Fruit fly (Drosophila melanogaster) whole organism, prepupa: ENCODE data around the gene JMJD6.

ENCODE experiments used
- Blimp-1 ChIP-seq: fragments of 200-800 bp; sonication (Bioruptor generic); optimal IDR thresholded peaks from 3 replicates; lab custom pipeline; 2017; ENCODE audit warnings: missing biosample characterization, missing genetic modification characterization, mild to moderate bottlenecking, moderate library complexity, missing genetic modification reagents
- CG10631 ChIP-seq: fragments of 200-800 bp; sonication (Bioruptor generic); optimal IDR thresholded peaks from 2 replicates; lab custom pipeline; 2016; ENCODE audit warnings: missing biosample characterization, missing genetic modification characterization
- CG10669 ChIP-seq: fragments of 200-800 bp; sonication (Bioruptor generic); optimal IDR thresholded peaks from 3 replicates; lab custom pipeline; 2018; ENCODE audit warnings: missing biosample characterization, mild to moderate bottlenecking, missing genetic modification characterization, moderate library complexity
- CG11762 ChIP-seq: fragments of 200-800 bp; sonication (Bioruptor generic); optimal IDR thresholded peaks from 3 replicates; lab custom pipeline; 2016; ENCODE audit warnings: missing biosample characterization, missing genetic modification characterization; ENCODE audit not compliant: insufficient read depth
- CG15336 ChIP-seq: fragments of 200-800 bp; sonication (Bioruptor generic); IDR thresholded peaks from 2 replicates; pipeline ENCODE4 v1.3.6; 2022; ENCODE audit warnings: missing biosample characterization, missing genetic modification characterization
- CG16779 ChIP-seq: fragments of 200-800 bp; sonication (Bioruptor generic); optimal IDR thresholded peaks from 3 replicates; lab custom pipeline; 2017; ENCODE audit warnings: missing biosample characterization, mild to moderate bottlenecking, missing genetic modification characterization
- CG3032 ChIP-seq: fragments of 200-800 bp; optimal IDR thresholded peaks from 2 replicates; lab custom pipeline; 2019; ENCODE audit warnings: missing biosample characterization, mild to moderate bottlenecking, missing genetic modification characterization, moderate library complexity
- CG31627 ChIP-seq: fragments of 200-800 bp; sonication (Bioruptor generic); optimal IDR thresholded peaks from 3 replicates; lab custom pipeline; 2016; ENCODE audit warnings: missing biosample characterization, missing genetic modification characterization
- CG32006 ChIP-seq: fragments of 200-800 bp; sonication (Bioruptor generic); optimal IDR thresholded peaks from 3 replicates; lab custom pipeline; 2017; ENCODE audit warnings: missing biosample characterization, mild to moderate bottlenecking, missing genetic modification characterization
- CG4318 ChIP-seq: fragments of 200-800 bp; sonication (Bioruptor generic); optimal IDR thresholded peaks from 3 replicates; lab custom pipeline; 2017; ENCODE audit warnings: missing biosample characterization, mild to moderate bottlenecking, missing genetic modification characterization
- CG6792 ChIP-seq: fragments of 200-800 bp; sonication (Bioruptor generic); optimal IDR thresholded peaks from 3 replicates; lab custom pipeline; 2016; ENCODE audit warnings: missing biosample characterization, missing genetic modification characterization
- CG6808 ChIP-seq: fragments of 200-800 bp; sonication (Bioruptor generic); optimal IDR thresholded peaks from 3 replicates; lab custom pipeline; 2017; ENCODE audit warnings: missing biosample characterization, missing genetic modification characterization, mild to moderate bottlenecking, moderate library complexity, missing genetic modification reagents
- CG6854 ChIP-seq: fragments of 200-800 bp; sonication (Bioruptor generic); optimal IDR thresholded peaks from 2 replicates; lab custom pipeline; 2017; ENCODE audit warnings: missing biosample characterization, mild to moderate bottlenecking, missing genetic modification characterization
- CG7368 ChIP-seq: fragments of 200-800 bp; sonication (Bioruptor generic); optimal IDR thresholded peaks from 3 replicates; lab custom pipeline; 2016; ENCODE audit warnings: missing biosample characterization, missing genetic modification characterization
- CG8119 ChIP-seq: fragments of 200-800 bp; sonication (Bioruptor generic); IDR thresholded peaks from 3 replicates; pipeline ENCODE4 v1.3.6; 2022; ENCODE audit warnings: missing biosample characterization, missing genetic modification characterization
- CG8319 ChIP-seq: fragments of 200-800 bp; sonication (Bioruptor generic); optimal IDR thresholded peaks from 3 replicates; lab custom pipeline; 2016; ENCODE audit warnings: missing biosample characterization, missing genetic modification characterization
- CG9139 ChIP-seq: fragments of 200-800 bp; sonication (Bioruptor generic); optimal IDR thresholded peaks from 3 replicates; lab custom pipeline; 2017; ENCODE audit warnings: missing biosample characterization, mild to moderate bottlenecking, missing genetic modification characterization
- Eip75B ChIP-seq: fragments of 200-800 bp; sonication (Bioruptor generic); optimal IDR thresholded peaks from 3 replicates; lab custom pipeline; 2016; ENCODE audit warnings: missing biosample characterization, missing genetic modification characterization
- Eip78C ChIP-seq: fragments of 200-800 bp; sonication (Bioruptor generic); peaks from one replicate; lab custom pipeline; 2016; ENCODE audit warnings: missing biosample characterization, missing genetic modification characterization
- Ets96B ChIP-seq: fragments of 200-800 bp; optimal IDR thresholded peaks from 2 replicates; lab custom pipeline; 2019; ENCODE audit warnings: missing biosample characterization, mild to moderate bottlenecking, missing genetic modification characterization, moderate library complexity
- Gug ChIP-seq: fragments of 200-800 bp; sonication (Bioruptor generic); IDR thresholded peaks from 2 replicates; pipeline ENCODE4 v1.3.6; 2022; ENCODE audit warnings: missing biosample characterization, missing genetic modification characterization
- Hr38 ChIP-seq: sonication (Bioruptor generic); optimal IDR thresholded peaks from 2 replicates; lab custom pipeline; 2016; ENCODE audit warnings: missing biosample characterization, missing genetic modification characterization
- Hr39 ChIP-seq: fragments of 200-800 bp; sonication (Bioruptor generic); optimal IDR thresholded peaks from 2 replicates; lab custom pipeline; 2016; ENCODE audit warnings: missing biosample characterization, missing genetic modification characterization
- Lpt ChIP-seq: fragments of 200-800 bp; sonication (Bioruptor generic); optimal IDR thresholded peaks from 3 replicates; lab custom pipeline; 2016; ENCODE audit warnings: missing biosample characterization, missing genetic modification characterization
- Met ChIP-seq: fragments of 200-800 bp; sonication (Bioruptor generic); optimal IDR thresholded peaks from 3 replicates; lab custom pipeline; 2016; ENCODE audit warnings: missing biosample characterization, missing genetic modification characterization
- OdsH ChIP-seq: fragments of 200-800 bp; sonication (Bioruptor generic); optimal IDR thresholded peaks from 3 replicates; lab custom pipeline; 2016; ENCODE audit warnings: missing biosample characterization, missing genetic modification characterization
- Sox102F ChIP-seq: fragments of 200-800 bp; sonication (Bioruptor generic); optimal IDR thresholded peaks from 2 replicates; lab custom pipeline; 2016; ENCODE audit warnings: missing biosample characterization, mild to moderate bottlenecking, missing genetic modification characterization
- Sox15 ChIP-seq: fragments of 200-800 bp; sonication (Bioruptor generic); optimal IDR thresholded peaks from 3 replicates; lab custom pipeline; 2016; ENCODE audit warnings: missing biosample characterization, missing genetic modification characterization
- achi ChIP-seq: fragments of 200-800 bp; sonication (Bioruptor generic); optimal IDR thresholded peaks from 3 replicates; lab custom pipeline; 2016; ENCODE audit warnings: missing biosample characterization, missing genetic modification characterization
- acj6 ChIP-seq: fragments of 200-800 bp; sonication (Bioruptor generic); optimal IDR thresholded peaks from 3 replicates; lab custom pipeline; 2016; ENCODE audit warnings: missing biosample characterization, missing genetic modification characterization
- cyc ChIP-seq: fragments of 200-800 bp; sonication (Bioruptor generic); optimal IDR thresholded peaks from 3 replicates; lab custom pipeline; 2016; ENCODE audit warnings: missing biosample characterization, missing genetic modification characterization
- dac ChIP-seq: fragments of 200-800 bp; sonication (Bioruptor generic); optimal IDR thresholded peaks from 2 replicates; lab custom pipeline; 2017; ENCODE audit warnings: missing biosample characterization, mild to moderate bottlenecking, missing genetic modification characterization
- dsx ChIP-seq: fragments of 200-800 bp; optimal IDR thresholded peaks from 3 replicates; lab custom pipeline; 2019; ENCODE audit warnings: missing biosample characterization, mild to moderate bottlenecking, missing genetic modification characterization, moderate library complexity; ENCODE audit not compliant: poor library complexity, severe bottlenecking
- eg ChIP-seq: fragments of 200-800 bp; sonication (Bioruptor generic); IDR thresholded peaks from 3 replicates; pipeline ENCODE4 v1.3.6; 2022; ENCODE audit warnings: missing biosample characterization, missing genetic modification characterization
- fd59A ChIP-seq: fragments of 200-800 bp; sonication (Bioruptor generic); optimal IDR thresholded peaks from 2 replicates; lab custom pipeline; 2017; ENCODE audit warnings: missing biosample characterization, mild to moderate bottlenecking, missing genetic modification characterization, missing genetic modification reagents
- fkh ChIP-seq: fragments of 200-800 bp; sonication (Bioruptor generic); optimal IDR thresholded peaks from 3 replicates; lab custom pipeline; 2017; ENCODE audit warnings: missing biosample characterization, mild to moderate bottlenecking, missing genetic modification characterization, moderate library complexity
- lz ChIP-seq: fragments of 200-800 bp; sonication (Bioruptor generic); optimal IDR thresholded peaks from 3 replicates; lab custom pipeline; 2016; ENCODE audit warnings: missing biosample characterization, missing genetic modification characterization
- pdm3 ChIP-seq: fragments of 200-800 bp; sonication (Bioruptor generic); optimal IDR thresholded peaks from 3 replicates; lab custom pipeline; 2016; ENCODE audit warnings: missing biosample characterization, missing genetic modification characterization
- salr ChIP-seq, 2 experiments: fragments of 200-800 bp; sonication (Bioruptor generic); optimal IDR thresholded peaks; 3 replicates each; lab custom pipeline; 2016 to 2018; ENCODE audit warnings: missing biosample characterization in 2 of 2, missing genetic modification characterization in 2 of 2, mild to moderate bottlenecking in 1 of 2
- ss ChIP-seq, 2 experiments: fragments of 200-800 bp; sonication (Bioruptor generic); optimal IDR thresholded peaks; 2 replicates in 1 of 2; 3 replicates in 1 of 2; lab custom pipeline; 2017 to 2018; ENCODE audit warnings: mild to moderate bottlenecking in 2 of 2, missing biosample characterization in 2 of 2, missing genetic modification characterization in 2 of 2, moderate library complexity in 1 of 2
- svp ChIP-seq: fragments of 200-800 bp; sonication (Bioruptor generic); peaks from one replicate; lab custom pipeline; 2016; ENCODE audit warnings: missing biosample characterization, missing genetic modification characterization
- topi ChIP-seq: fragments of 200-800 bp; sonication (Bioruptor generic); optimal IDR thresholded peaks from 3 replicates; lab custom pipeline; 2016; ENCODE audit warnings: missing biosample characterization, missing genetic modification characterization

Gene JMJD6

DNA sequence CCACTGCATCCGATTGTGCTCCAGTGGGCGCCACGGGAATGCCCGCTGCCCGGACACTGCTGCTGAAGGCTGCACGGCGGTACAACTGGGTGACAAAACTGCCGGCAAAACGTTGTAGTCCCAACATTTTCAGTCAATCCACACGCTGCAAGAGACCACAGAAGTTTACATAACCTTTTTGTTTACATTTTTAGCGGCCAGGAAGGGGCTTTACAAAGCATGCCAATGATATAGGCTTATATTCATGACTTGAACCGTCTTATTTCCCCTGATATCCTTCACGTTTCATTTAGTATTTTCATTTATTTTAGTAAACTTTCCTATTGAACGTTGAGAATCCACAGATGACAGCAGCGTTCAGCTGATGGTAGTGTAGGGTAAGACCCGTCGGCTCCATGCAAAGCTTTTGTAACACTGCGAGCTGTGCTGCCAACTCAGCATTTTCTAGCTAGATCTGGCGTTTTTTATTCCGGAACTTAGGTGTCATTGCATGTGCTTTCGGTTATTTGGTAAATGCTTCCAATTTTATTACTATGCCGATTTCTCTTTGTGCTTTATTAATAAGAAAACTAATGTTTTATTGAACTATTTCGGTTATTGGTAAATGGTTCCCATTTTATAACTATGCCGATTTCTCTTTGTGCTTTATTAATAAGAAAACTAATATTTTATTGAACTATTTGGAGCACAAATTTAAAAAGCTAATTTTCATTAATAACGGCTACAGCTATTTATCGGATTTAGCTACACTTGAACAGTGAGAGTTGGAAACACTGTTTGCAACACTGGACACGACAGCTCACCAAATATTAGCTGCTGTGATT, 48.6 kb upstream of the JMJD6 start, which contains the start of the genes CG13850 and lqfR (continued):
- TF ChIP-seq cyc = peak; percentile 82
- no peak for TF ChIP-seq CG7368
- TF ChIP-seq Hr39 (GFP tag; lab: Kevin White, UChicago) = peak; percentile 80
- peak; percentile 65 for TF ChIP-seq CG6792 (GFP tag; lab: Kevin White, UChicago)
- no peak for TF ChIP-seq salr (GFP tag; optimal IDR thresholded peaks at IDR 0.05; lab: Kevin White, UChicago)
- peak; percentile 83 for TF ChIP-seq CG31627 (GFP tag; lab: Kevin White, UChicago)
- TF ChIP-seq CG11762 = peak; percentile 62
- TF ChIP-seq fd59A (GFP tag; lab: Kevin White, UChicago) = peak; percentile 62
- no peak for TF ChIP-seq ss (GFP tag; optimal IDR thresholded peaks at IDR 0.05; lab: Kevin White, UChicago)
- TF ChIP-seq CG9139 (GFP tag; lab: Kevin White, UChicago) = peak; percentile 46
- TF ChIP-seq CG32006 (GFP tag; lab: Kevin White, UChicago) = no peak
- TF ChIP-seq Met (GFP tag; lab: Kevin White, UChicago) = peak; percentile 77
- peak; percentile 84 for TF ChIP-seq pdm3 (GFP tag; lab: Kevin White, UChicago)
- TF ChIP-seq Blimp-1 (GFP tag; lab: Kevin White, UChicago) = peak; percentile 50
- no peak for TF ChIP-seq Sox102F (GFP tag; lab: Kevin White, UChicago)
- TF ChIP-seq svp (GFP tag; lab: Kevin White, UChicago) = peak; percentile 88
- peak; percentile 80 for TF ChIP-seq topi (GFP tag; lab: Kevin White, UChicago)
- peak; percentile 91 for TF ChIP-seq Eip78C (GFP tag; lab: Kevin White, UChicago)

dm6 chr3R:22405639-22406038, 43.5 kb upstream of the JMJD6 start, which contains the start of gene CG13855:
Gene CG13855, plus strand, starts transcription at chr3R:22405939.
- TF ChIP-seq CG6854 (GFP tag; lab: Kevin White, UChicago) = no peak
- TF ChIP-seq fkh = no peak
- TF ChIP-seq dac (GFP tag; lab: Kevin White, UChicago) = no peak
- TF ChIP-seq Sox15 = no peak
- no peak for TF ChIP-seq lz (GFP tag; lab: Kevin White, UChicago)
- TF ChIP-seq eg (GFP tag; lab: Robert Waterston, UW) = no peak
- no peak for TF ChIP-seq CG10669 (GFP tag; lab: Kevin White, UChicago)
- no peak for TF ChIP-seq Ets96B (tag; lab: Kevin White, UChicago)
- no peak for TF ChIP-seq CG11762
- no peak for TF ChIP-seq Hr39 (GFP tag; lab: Kevin White, UChicago)

dm6 chr3R:22402355-22402754, 40.2 kb upstream of the JMJD6 start, which contains the start of gene CG13856:
Gene CG13856, plus strand, starts transcription at chr3R:22402655.
- TF ChIP-seq ss (GFP tag; optimal IDR thresholded peaks at IDR 0.05; lab: Kevin White, UChicago) (no peak), Met (GFP tag; lab: Kevin White, UChicago) (no peak)
- TF ChIP-seq, all 60 proteins: peak for 0

- TF ChIP-seq dsx (GFP tag; lab: Kevin White, UChicago) (peak; percentile 5), Lpt (GFP tag; lab: Kevin White, UChicago) (peak; percentile 42), OdsH (GFP tag; lab: Kevin White, UChicago) (no peak), CG3032 (tag; lab: Kevin White, UChicago) (peak; percentile 50), salr (GFP tag; optimal IDR thresholded peaks at IDR 0.05; lab: Kevin White, UChicago) (peak in 1 of 2 experiments; percentile 35), CG10669 (GFP tag; lab: Kevin White, UChicago) (no peak), Eip75B (GFP tag; lab: Kevin White, UChicago) (no peak), CG16779 (no peak), Gug (GFP tag; lab: Robert Waterston, UW) (peak; percentile 62; the same call in 1 of the 2 replicates), CG32006 (GFP tag; lab: Kevin White, UChicago) (peak; percentile 76), CG4318 (GFP tag; lab: Kevin White, UChicago) (peak; percentile 53), pdm3 (GFP tag; lab: Kevin White, UChicago) (peak; percentile 44), CG8319 (GFP tag; lab: Kevin White, UChicago) (peak; percentile 1), fd59A (GFP tag; lab: Kevin White, UChicago) (no peak), acj6 (peak; percentile 48), CG8119 (GFP tag; lab: Robert Waterston, UW) (peak; percentile 64), CG6808 (GFP tag; lab: Kevin White, UChicago) (no peak), CG7368 (peak; percentile 8), eg (GFP tag; lab: Robert Waterston, UW) (peak; percentile 72), achi (peak; percentile 44), CG10631 (peak; percentile 47), CG11762 (peak; percentile 7), CG15336 (GFP tag; lab: Robert Waterston, UW) (peak; percentile 76), Hr38 (GFP tag; lab: Kevin White, UChicago) (no peak), Ets96B (tag; lab: Kevin White, UChicago) (peak; percentile 38)
Observed at dm6 chr3R:22400246-22400645, 38.1 kb upstream of the JMJD6 start.
